Worm (Caenorhabditis elegans) whole organism, L2 larva: ENCODE data around the gene F22E5.17.

Experiments used
- aly-2 ChIP-seq: fragments of 150-350 bp; optimal IDR thresholded peaks from 2 replicates; lab custom pipeline; 2014; ENCODE audit warnings: missing biosample characterization, missing genetic modification characterization
- blmp-1 ChIP-seq: sonication (generic microtip); optimal IDR thresholded peaks from 2 replicates; lab custom pipeline; 2017; ENCODE audit warnings: missing genetic modification characterization, mild to moderate bottlenecking, missing compliant biosample characterization, antibody characterized with exemption, moderate library complexity; ENCODE audit not compliant: insufficient read depth
- egl-27 ChIP-seq: sonication (generic microtip); optimal IDR thresholded peaks from 3 replicates; lab custom pipeline; 2017; ENCODE audit warnings: missing biosample characterization, missing genetic modification reagents, missing genetic modification characterization
- fos-1 ChIP-seq: fragments of 150-350 bp; optimal IDR thresholded peaks from 2 replicates; lab custom pipeline; 2014; ENCODE audit warnings: missing biosample characterization, missing genetic modification characterization
- lin-39 ChIP-seq: fragments of 150-350 bp; optimal IDR thresholded peaks from 2 replicates; lab custom pipeline; 2014; ENCODE audit warnings: missing biosample characterization, missing genetic modification reagents, missing genetic modification characterization
- nhr-12 ChIP-seq: fragments of 150-350 bp; optimal IDR thresholded peaks from 2 replicates; lab custom pipeline; 2014; ENCODE audit warnings: missing biosample characterization, missing genetic modification characterization
- nhr-77 ChIP-seq: fragments of 150-350 bp; optimal IDR thresholded peaks from 2 replicates; lab custom pipeline; 2014; ENCODE audit warnings: missing biosample characterization, missing genetic modification characterization
- skn-1 ChIP-seq: sonication (generic microtip); optimal IDR thresholded peaks from 2 replicates; lab custom pipeline; 2017; ENCODE audit warnings: missing biosample characterization, missing genetic modification characterization
- unc-62 ChIP-seq: fragments of 150-350 bp; optimal IDR thresholded peaks from 2 replicates; lab custom pipeline; 2014; ENCODE audit warnings: missing biosample characterization, missing genetic modification reagents, missing genetic modification characterization

DNA sequence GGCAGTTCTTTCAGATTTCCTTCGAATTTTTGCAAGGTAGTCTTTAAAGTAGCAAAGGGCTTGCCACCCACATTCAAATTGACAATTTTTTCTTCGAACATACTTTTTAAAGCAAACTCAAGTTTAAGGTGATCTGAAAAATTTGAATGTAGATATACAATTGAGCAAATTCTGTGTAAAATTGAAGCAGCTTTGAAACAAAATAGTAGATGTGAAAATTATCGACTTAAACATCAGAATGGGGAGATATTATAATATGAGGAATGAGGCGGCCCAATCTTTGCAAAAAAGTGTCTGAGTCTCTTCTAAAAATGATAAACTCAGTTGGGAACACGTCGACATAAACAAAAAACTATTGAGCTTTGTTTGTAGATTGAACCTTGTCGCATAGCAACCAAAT is 33.3 kb upstream of the F22E5.17 start, which contains the start of gene F22E5.11:
- TF ChIP-seq aly-2 (tag; lab: Kevin White, UChicago) = no peak
- no peak for TF ChIP-seq unc-62 (GFP tag; lab: Kevin White, UChicago)
- no peak for TF ChIP-seq blmp-1 (tag; lab: Kevin White, UChicago)
- TF ChIP-seq skn-1 (tag; lab: Kevin White, UChicago) = no peak
- no peak for TF ChIP-seq nhr-12 (tag; lab: Kevin White, UChicago)
- TF ChIP-seq lin-39 (tag; lab: Kevin White, UChicago) = no peak
- no peak for TF ChIP-seq egl-27
- no peak for TF ChIP-seq nhr-77 (tag; lab: Kevin White, UChicago)
- TF ChIP-seq fos-1 (tag; lab: Kevin White, UChicago) = no peak
